Fruit fly (Drosophila melanogaster) whole organism, prepupa: Measurements from ENCODE around the gene Gbp3.

ENCODE experiments used
- Blimp-1 ChIP-seq: fragments of 200-800 bp; sonication (Bioruptor generic); optimal IDR thresholded peaks from 3 replicates; lab custom pipeline; 2017; ENCODE audit warnings: missing biosample characterization, missing genetic modification characterization, mild to moderate bottlenecking, moderate library complexity, missing genetic modification reagents
- Gug ChIP-seq: fragments of 200-800 bp; sonication (Bioruptor generic); IDR thresholded peaks from 2 replicates; pipeline ENCODE4 v1.3.6; 2022; ENCODE audit warnings: missing biosample characterization, missing genetic modification characterization
- Lpt ChIP-seq: fragments of 200-800 bp; sonication (Bioruptor generic); optimal IDR thresholded peaks from 3 replicates; lab custom pipeline; 2016; ENCODE audit warnings: missing biosample characterization, missing genetic modification characterization
- salr ChIP-seq, 2 experiments: fragments of 200-800 bp; sonication (Bioruptor generic); optimal IDR thresholded peaks; 3 replicates each; lab custom pipeline; 2016 to 2018; ENCODE audit warnings: missing biosample characterization in 2 of 2, missing genetic modification characterization in 2 of 2, mild to moderate bottlenecking in 1 of 2

DNA sequence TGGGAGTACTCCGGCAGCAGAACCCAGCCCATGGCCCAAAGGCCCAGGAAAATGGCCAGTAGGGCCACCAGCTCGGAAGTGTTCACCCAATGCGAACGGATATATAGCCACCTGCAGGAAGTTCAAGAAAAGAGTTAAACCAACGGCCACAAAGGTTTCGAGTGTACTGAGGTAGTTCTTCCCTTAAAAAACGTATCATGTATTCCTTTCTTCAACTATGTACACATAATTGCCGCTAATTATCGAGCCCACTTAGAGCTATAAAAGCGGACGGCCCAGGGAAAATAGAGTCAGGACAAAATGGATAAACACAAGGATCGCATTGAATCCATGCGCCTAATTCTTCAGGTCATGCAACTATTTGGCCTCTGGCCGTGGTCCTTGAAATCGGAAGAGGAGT, 9.9 kb downstream of the Gbp3 start, which contains the start of gene Or94a:
- TF ChIP-seq Lpt (GFP tag; lab: Kevin White, UChicago) (no peak), Gug (no peak), Blimp-1 (GFP tag; lab: Kevin White, UChicago) (no peak), salr (GFP tag; optimal IDR thresholded peaks at IDR 0.05; lab: Kevin White, UChicago) (no peak)
